Worm (Caenorhabditis elegans): ENCODE measurements around the gene C28A5.6.

ce11 chrIII:4467277-4467676 lies 38.0 kb upstream of the C28A5.6 start, which contains the start of gene ndg-4:
- TF ChIP-seq him-1 (tag; optimal IDR thresholded peaks at IDR 0.05) (no peak), dao-5 (tag; optimal IDR thresholded peaks at IDR 0.05) (no peak)

All from whole organism, L4/young adult.